Worm (Caenorhabditis elegans): ENCODE results near the gene elks-1.

ce11 chrIV:3296578-3297549 is 53.0 kb downstream of the elks-1 start:
- TF ChIP-seq elt-2 (tag; optimal IDR thresholded peaks at IDR 0.05) = no peak
- TF ChIP-seq nhr-11 (tag; optimal IDR thresholded peaks at IDR 0.05) = no peak
- TF ChIP-seq pqm-1 (tag; optimal IDR thresholded peaks at IDR 0.05) = no peak
- TF ChIP-seq ZK546.5 (tag; optimal IDR thresholded peaks at IDR 0.05) = no peak
- TF ChIP-seq egl-27 (tag; optimal IDR thresholded peaks at IDR 0.05) = no peak
- no peak for TF ChIP-seq nhr-12 (tag; optimal IDR thresholded peaks at IDR 0.05)
- TF ChIP-seq nhr-25 (tag; optimal IDR thresholded peaks at IDR 0.05) = no peak
- no peak for TF ChIP-seq R02D3.7 (tag; optimal IDR thresholded peaks at IDR 0.05)
- no peak for TF ChIP-seq nhr-77 (tag; optimal IDR thresholded peaks at IDR 0.05)
- no peak for TF ChIP-seq ztf-11 (tag; optimal IDR thresholded peaks at IDR 0.05)
- no peak for TF ChIP-seq elt-3 (tag; optimal IDR thresholded peaks at IDR 0.05)
- no peak for TF ChIP-seq unc-62 (GFP tag; optimal IDR thresholded peaks at IDR 0.05)

Data from whole organism, L3 larva.